Fruit fly (Drosophila melanogaster): ENCODE measurements around the gene CG8851.

Gene CG8851

DNA sequence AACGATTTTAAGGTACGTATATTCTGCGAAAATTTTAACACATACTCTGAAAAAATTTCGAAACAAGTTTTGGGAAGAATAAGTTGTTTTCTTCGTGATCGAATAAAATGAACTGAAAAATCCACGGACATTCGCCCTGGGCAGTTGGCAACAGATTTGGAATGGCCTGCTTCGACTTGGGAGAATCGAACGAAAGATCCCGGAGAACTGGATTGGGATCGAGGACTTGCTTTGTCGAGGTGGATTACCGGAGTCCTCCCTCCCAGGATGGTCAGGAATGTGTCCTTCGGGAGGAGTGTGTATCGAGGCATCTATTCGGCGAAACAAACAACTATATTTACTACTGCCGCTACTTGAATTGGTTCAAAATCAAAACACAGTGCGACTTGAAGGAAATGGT, at the start of gene CG8851, which contains the start of gene CG3213:
Gene CG8851 (plus strand): TSS at position 127 of the 400 bp plus-strand sequence.
Gene CG3213 (minus strand): TSS at position 101 of the 400 bp plus-strand sequence.
- no peak for TF ChIP-seq noc (tag; optimal IDR thresholded peaks at IDR 0.05)

DNA sequence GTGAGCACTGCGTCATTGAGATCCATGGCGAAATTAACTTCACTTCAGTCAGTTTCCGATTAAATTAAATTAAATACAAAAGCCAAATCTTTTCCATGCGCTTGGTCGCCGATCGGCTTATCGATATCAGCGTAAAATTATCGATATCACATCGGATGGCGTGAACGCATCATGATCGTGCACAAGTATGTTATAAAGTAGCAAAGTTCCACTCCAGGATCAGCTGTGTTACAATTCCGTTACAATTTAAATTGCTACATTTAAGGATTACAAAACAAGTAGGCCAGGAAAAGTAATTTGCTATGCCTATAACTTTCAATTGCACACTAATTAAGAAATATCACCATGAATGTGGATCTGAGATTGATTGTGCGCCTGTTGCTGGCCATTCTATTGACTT, 49.6 kb upstream of the CG8851 start, which contains the start of the genes Pif1 and CG31776:
Gene Pif1 (minus strand): TSS at position 136 of the 400 bp plus-strand sequence.
Gene CG31776 (plus strand): TSS at position 314 of the 400 bp plus-strand sequence.
- TF ChIP-seq noc (tag; optimal IDR thresholded peaks at IDR 0.05): no peak

DNA sequence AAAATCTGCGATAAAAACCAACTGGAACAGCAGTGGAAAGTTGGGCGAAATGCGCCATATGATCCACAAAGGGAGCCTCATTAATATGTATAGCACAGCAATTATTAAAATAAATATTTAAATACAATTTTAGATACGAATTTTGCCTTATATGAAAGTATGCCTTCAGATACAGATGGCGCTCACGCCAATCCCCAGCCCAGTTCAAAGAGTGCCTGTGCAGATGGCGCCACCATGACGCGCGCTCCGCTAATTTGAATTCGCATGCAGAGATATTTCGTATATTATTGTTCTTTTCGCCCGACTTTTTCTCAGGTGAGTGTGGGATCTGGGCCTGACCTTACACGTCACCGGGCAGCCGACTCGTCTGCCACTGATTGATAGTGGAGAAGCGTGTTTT, 47.2 kb upstream of the CG8851 start, which contains the start of gene Pgant4:
Gene Pgant4 (plus strand): TSS at position 362 of the 400 bp plus-strand sequence.
- TF ChIP-seq noc (tag; optimal IDR thresholded peaks at IDR 0.05): no peak

DNA sequence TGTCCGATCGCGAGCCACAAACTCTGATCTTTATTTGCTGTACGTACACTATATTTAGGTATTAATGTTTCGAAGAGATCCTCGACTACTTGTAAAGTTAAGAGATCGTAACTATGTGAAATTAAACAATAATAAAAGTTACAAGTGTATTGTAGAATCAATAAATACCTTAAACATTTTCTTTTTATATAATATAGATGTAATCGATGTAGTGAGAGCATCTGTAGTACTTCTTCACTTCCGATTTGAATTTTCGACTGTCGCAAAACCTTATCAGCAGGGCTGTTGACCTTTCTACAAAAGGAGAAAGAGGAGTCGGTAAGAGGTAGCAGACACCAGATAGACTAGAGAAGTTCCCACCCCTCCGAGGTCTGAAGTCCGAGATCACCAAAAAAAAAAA, 44.3 kb upstream of the CG8851 start:
- TF ChIP-seq noc (tag; optimal IDR thresholded peaks at IDR 0.05): no peak

DNA sequence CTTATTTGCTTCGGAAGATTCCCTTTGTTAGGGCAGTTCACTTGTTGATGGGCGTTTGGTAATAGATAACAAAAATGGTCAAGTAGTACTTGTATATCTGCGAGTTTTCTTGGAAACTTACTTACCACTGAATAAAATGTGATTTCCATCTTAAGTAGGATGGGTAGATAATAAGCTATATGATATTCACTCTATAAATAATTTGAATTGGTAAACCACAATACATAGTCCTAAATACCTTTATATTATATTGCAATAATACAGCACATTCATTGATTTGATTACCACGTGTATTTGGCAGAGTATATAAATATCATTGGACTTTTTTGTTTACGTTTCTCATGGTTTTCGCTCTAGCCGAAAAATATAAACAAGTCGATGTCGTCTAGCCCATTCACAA, 43.5 kb upstream of the CG8851 start:
- peak; percentile 67 for TF ChIP-seq noc (tag; optimal IDR thresholded peaks at IDR 0.05)

DNA sequence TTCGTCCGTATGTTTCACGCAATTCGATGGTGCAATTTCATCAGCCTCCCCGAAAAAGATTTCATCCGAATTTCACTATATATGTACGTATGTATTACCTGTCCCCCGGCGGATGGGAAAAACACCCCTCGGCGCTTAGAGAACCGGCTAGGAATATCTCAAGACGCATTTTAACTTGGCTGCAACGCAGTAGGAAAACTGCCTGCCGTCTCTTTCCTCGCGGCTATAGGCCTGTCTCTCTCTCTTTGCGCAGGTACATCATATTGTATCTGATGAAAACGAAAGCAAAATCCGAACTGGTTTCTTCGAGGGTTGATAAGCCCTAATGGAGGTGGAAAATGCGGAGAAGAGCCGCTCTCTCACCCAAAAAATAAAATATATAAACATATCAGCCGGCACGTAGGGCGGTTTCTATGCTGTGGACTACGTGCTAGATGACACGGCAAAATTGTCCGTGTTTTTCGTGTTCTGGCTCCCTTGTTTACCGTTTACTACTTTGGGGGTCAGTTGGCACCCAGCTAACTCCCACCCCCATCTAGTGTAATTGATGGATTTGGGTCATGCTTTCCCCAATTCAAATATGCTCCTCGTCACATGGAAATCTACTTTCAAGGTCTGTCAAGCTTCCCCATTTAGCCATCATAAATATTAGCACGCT, 42.9 kb upstream of the CG8851 start:
- TF ChIP-seq noc (tag; optimal IDR thresholded peaks at IDR 0.05): no peak

DNA sequence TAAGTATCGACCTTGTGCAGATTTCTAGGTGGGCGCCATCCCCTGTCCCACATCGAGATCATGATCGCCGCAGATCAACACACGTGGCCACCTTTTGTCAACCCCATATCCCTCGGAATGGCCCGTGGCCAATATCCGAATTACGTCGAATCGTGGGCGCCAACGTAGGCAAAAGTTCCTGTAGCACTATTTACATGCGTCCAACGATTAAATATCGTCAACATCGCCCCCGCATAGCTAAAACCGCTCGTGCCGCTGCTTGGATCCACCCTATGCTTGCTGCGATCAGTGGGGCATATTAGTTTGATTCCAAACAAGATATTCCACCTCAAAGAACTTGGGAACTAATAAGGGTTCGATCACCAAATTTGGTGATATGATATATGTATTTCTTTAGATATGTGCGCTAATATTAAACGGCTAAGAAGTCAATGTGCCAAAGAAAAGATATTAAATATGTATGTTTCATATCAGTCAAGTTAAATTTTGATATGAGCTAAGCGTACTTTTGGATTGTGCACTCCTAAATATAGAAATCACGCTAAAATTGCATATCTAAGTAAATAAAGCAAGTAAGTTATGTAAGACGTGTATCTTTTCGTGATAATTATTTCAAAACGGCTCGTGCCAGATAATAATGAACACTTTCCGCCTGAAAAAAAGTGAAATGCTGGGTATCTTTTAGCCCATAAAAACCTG, 42.3 kb upstream of the CG8851 start:
- peak; percentile 62 for TF ChIP-seq noc (tag; optimal IDR thresholded peaks at IDR 0.05)

DNA sequence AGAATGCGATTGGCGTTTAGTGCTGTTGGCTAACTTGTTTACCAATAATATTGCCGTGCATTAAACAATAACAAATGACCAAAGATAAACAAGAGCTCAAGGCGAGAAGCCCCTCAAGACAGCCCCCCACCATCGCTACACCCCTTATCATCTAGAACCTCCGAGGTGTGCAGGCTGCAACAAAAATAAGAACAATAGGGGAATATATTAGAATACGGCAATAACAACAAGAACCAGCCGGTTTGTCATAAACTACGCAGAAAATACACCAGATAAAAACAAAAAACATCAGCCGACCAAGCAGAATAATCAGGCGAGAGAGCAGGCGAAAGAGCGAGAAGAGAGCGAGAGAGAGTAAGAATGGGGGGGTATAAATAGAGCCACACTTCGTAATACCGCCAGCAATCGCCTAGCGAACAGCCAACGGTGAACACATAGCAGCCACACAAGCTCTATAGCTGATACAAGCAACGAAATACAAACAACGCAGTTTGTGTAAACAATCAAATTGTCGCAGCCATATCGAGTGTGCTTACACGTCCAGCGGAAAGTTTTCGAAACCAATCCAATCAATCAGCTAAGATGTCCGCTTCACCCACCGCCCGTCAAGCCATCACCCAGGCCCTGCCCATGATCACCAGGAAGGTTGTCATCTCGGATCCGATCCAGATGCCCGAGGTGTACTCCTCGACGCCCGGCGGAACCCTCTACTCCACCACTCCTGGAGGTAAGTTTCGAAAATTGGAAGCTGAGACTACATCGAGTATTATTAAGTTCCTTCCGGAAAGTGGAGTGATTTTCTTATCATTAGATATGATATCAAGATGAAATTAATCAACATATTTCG, 41.2 kb upstream of the CG8851 start, which contains the start of gene Thor:
Gene Thor (plus strand): TSS at position 401 of the 847 bp plus-strand sequence.
- peak; percentile 61 for TF ChIP-seq noc (tag; optimal IDR thresholded peaks at IDR 0.05)

DNA sequence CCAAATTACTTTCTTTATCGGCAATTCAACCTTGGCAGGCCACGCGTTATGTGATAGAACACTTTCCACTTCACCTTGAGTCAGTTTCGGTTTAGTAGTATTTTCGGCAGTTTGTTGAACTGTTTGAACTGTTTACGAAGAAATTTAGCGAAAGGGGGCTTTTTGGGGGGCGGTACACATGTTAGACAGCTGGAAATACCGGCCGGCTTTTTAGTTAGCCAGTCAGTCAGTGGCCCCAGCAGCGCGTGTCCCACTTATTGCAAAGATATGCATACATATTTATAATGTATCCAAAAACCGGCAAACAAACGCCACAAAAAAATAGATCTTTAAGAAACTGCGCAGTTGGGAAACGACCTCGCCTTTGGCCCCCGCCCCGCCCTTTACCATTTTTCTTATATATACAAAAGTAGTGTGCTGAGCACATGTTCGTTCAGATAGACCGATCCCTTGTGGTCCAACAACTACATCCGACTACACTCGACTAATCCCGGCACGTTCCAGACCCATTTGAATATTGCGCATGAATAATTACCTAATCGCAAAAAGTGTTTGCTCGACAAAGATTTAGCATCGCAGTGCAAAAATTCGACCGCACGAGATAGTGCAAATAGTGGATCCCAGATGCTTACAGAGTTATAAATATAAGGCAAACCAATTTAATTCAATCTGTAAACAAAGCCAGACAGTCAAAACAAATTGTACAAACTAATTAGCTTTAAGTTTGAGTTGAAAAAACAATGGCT, 39.6 kb upstream of the CG8851 start:
- TF ChIP-seq noc (tag; optimal IDR thresholded peaks at IDR 0.05): peak; percentile 35

DNA sequence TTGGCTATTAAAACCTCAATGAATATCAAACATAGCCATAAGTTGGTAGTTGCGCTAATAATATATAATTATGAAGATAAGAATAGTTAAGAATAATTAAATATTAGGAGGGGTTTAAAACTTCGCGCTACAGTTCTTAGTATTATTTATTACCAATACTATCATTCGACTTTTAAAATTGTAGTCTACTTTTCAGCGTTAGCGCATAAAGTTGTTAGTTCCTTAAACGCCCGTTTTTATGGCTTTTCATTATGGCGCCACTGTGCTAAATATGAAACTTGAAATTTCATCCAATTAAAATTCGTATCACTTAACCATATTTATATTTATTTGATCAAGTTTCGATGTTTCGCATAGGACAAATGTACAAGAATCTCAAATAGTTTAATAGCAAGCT, 39.0 kb upstream of the CG8851 start:
- TF ChIP-seq noc (tag; optimal IDR thresholded peaks at IDR 0.05): no peak

DNA sequence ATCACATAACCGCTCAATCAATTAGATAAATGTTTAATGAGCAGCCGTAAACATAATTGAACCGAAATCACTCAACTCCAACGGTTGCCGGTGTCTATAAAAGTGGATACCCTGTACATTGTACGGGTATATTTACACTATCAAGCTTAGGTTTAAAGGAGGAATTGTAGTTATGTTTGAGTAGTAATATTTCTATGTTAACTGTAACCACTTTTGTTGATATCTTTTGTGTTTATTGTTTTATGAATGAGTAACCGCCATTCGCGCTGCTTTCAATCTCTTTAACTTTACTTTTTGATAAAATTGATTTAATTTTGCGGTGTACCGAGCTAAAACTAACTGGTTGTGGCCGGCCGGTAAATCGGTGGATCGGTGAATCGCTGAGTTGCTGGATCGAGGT, 37.4 kb upstream of the CG8851 start:
- no peak for TF ChIP-seq noc (tag; optimal IDR thresholded peaks at IDR 0.05)

DNA sequence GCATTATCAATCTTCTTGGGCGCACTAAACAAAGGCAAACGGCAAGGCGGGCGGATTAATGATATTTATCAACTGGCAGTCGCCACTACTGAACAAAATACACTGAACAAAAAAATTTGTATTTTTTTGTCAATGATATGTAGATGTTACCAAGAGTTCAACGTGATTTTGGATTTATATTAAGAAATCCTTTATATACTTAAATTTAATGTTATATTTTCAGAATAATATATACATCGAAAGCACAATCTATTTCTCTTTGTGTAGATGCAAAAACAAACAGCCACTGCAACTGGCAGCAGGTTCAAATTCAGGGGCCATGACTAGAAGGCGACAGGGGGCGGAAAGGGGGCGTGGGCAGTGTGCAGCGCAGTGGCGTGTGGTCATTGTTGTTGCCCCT, 36.8 kb upstream of the CG8851 start:
- TF ChIP-seq noc (tag; optimal IDR thresholded peaks at IDR 0.05): no peak

DNA sequence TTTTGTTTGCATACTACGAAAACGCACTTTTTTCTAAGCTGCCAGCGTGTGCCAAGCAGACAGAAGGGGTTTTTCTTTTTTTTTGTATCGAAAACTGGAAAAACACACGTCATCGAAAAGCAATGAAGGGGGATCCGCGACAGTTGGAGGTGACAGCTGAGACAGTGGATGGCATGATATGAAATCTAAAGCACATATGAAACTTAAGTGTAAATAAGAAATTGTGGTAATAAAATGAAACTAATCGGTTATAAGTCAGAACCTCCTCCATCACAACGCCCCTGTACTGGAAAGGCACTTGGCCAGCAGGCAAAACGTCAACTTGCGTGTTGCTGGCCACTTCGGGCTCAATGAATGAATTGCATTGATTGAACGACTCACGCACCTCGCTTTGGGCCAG, 35.8 kb upstream of the CG8851 start:
- TF ChIP-seq noc (tag; optimal IDR thresholded peaks at IDR 0.05): no peak

DNA sequence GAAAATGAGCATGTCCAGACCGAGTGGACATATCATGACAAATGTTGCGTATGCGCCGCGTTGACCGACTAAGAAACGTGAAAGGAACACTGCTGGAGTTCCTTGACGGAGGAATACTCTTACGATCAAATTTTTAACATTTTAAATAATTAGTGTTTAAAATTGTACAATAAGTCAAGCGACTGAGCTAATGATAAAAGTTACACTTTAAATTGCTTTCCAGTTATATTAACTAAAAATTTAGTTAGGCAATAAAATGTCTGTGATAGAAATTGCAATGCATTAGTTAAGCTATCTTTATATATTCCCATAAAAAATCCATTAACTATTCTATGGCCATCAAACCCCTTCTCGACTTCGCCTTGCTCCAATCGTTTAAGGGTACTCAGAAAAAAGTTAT, 34.7 kb upstream of the CG8851 start:
- TF ChIP-seq noc (tag; optimal IDR thresholded peaks at IDR 0.05): no peak

DNA sequence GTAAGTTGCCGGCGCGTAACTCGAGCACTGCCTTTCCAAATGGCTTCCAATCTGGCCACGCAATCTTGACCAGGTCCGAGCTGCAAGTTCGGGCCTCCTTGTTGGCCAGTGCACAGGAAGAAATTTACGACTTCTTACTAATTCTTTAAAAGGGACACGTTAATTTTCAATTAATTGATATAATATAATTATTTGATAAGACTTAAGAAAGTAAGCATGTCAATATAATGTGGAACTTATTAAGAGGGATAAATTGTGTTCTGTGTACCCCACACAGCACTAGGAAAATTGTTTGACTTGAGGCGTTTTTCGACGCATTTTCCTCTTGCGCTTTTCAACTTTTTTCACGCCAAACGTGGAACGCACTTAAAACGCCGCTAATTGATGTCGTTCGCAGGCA, 34.0 kb upstream of the CG8851 start:
- TF ChIP-seq noc (tag; optimal IDR thresholded peaks at IDR 0.05): no peak

Data from whole organism, larva.